Worm (Caenorhabditis elegans): ENCODE data around the gene R08B4.3.

The R08B4.3 gene

ce11 chrX:11078150-11078549 is 42.7 kb downstream of the R08B4.3 start, which contains the start of gene W04G3.10:
Gene W04G3.10, minus strand, starts transcription at chrX:11078250.
- TF ChIP-seq scrt-1 (GFP tag; IDR thresholded peaks at IDR 0.05) = no peak
- TF ChIP-seq sea-1 (GFP tag; conservative IDR thresholded peaks at IDR 0.05) = no peak
- no peak for TF ChIP-seq ceh-13 (GFP tag; optimal IDR thresholded peaks at IDR 0.05)
- no peak for TF ChIP-seq tbx-37 (GFP tag; conservative IDR thresholded peaks at IDR 0.05)
- no peak for TF ChIP-seq aly-1 (tag; optimal IDR thresholded peaks at IDR 0.05)
- no peak for TF ChIP-seq tbx-11 (GFP tag; IDR thresholded peaks at IDR 0.05)
- no peak for TF ChIP-seq B0310.2 (tag; optimal IDR thresholded peaks at IDR 0.05)
- no peak for TF ChIP-seq hmbx-1 (tag; optimal IDR thresholded peaks at IDR 0.05)
- no peak for TF ChIP-seq ets-7 (tag; optimal IDR thresholded peaks at IDR 0.05)
- no peak for TF ChIP-seq hmg-4 (GFP tag; optimal IDR thresholded peaks at IDR 0.05)
- TF ChIP-seq tra-4 (tag; optimal IDR thresholded peaks at IDR 0.05) = no peak
- TF ChIP-seq F13C5.2 (tag; optimal IDR thresholded peaks at IDR 0.05) = no peak
- no peak for TF ChIP-seq hnd-1 (tag; optimal IDR thresholded peaks at IDR 0.05)
- TF ChIP-seq ceh-36 (tag; optimal IDR thresholded peaks at IDR 0.05) = no peak
- no peak for TF ChIP-seq flt-1 (GFP tag; IDR thresholded peaks at IDR 0.05)
- TF ChIP-seq ama-1 (optimal IDR thresholded peaks at IDR 0.05) = no peak
- TF ChIP-seq pes-1 (GFP tag; IDR thresholded peaks at IDR 0.05) = no peak

DNA sequence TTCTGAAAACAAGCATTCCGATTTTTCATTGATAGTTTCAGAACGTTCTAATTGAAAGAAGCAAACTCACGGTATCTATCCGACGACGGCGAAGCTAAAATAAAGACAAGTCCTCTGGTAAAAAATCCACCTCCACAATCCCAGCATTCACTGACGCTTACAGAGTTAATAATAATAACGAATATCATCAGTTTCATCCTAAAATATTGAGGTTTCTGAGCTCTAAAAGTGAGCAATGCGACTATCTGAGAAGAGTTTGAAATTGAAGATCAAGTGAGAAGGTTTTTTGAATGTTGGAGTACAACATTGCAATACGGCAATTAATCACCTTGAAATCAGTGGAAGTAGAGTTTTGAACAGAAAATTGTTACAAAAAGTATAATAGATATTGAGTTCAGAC is 44.3 kb downstream of the R08B4.3 start, which contains the start of gene W04G3.12:
W04G3.12 (minus strand) TSS at position 311 of the 400 bp plus-strand sequence.
- TF ChIP-seq tbx-11 (GFP tag; IDR thresholded peaks at IDR 0.05) = no peak
- TF ChIP-seq tra-4 (tag; optimal IDR thresholded peaks at IDR 0.05) = no peak
- no peak for TF ChIP-seq ets-7 (tag; optimal IDR thresholded peaks at IDR 0.05)
- TF ChIP-seq aly-1 (tag; optimal IDR thresholded peaks at IDR 0.05) = no peak
- no peak for TF ChIP-seq B0310.2 (tag; optimal IDR thresholded peaks at IDR 0.05)
- no peak for TF ChIP-seq ceh-13 (GFP tag; optimal IDR thresholded peaks at IDR 0.05)
- TF ChIP-seq pes-1 (GFP tag; IDR thresholded peaks at IDR 0.05) = no peak
- TF ChIP-seq sea-1 (GFP tag; conservative IDR thresholded peaks at IDR 0.05) = no peak
- no peak for TF ChIP-seq F13C5.2 (tag; optimal IDR thresholded peaks at IDR 0.05)
- no peak for TF ChIP-seq hnd-1 (tag; optimal IDR thresholded peaks at IDR 0.05)
- TF ChIP-seq ama-1 (optimal IDR thresholded peaks at IDR 0.05) = no peak

- TF ChIP-seq pes-1 (GFP tag; IDR thresholded peaks at IDR 0.05) (no peak), ceh-36 (tag; optimal IDR thresholded peaks at IDR 0.05) (no peak), aly-1 (tag; optimal IDR thresholded peaks at IDR 0.05) (no peak), tbx-11 (GFP tag; IDR thresholded peaks at IDR 0.05) (no peak), scrt-1 (GFP tag; IDR thresholded peaks at IDR 0.05) (no peak), sea-1 (GFP tag; conservative IDR thresholded peaks at IDR 0.05) (no peak), ceh-13 (GFP tag; optimal IDR thresholded peaks at IDR 0.05) (no peak), tbx-37 (GFP tag; conservative IDR thresholded peaks at IDR 0.05) (no peak), flt-1 (GFP tag; IDR thresholded peaks at IDR 0.05) (no peak), hmg-4 (GFP tag; optimal IDR thresholded peaks at IDR 0.05) (no peak), ama-1 (optimal IDR thresholded peaks at IDR 0.05) (no peak), B0310.2 (tag; optimal IDR thresholded peaks at IDR 0.05) (no peak), hmbx-1 (tag; optimal IDR thresholded peaks at IDR 0.05) (no peak), tra-4 (tag; optimal IDR thresholded peaks at IDR 0.05) (no peak), hnd-1 (tag; optimal IDR thresholded peaks at IDR 0.05) (no peak), ets-7 (tag; optimal IDR thresholded peaks at IDR 0.05) (no peak), F13C5.2 (tag; optimal IDR thresholded peaks at IDR 0.05) (no peak)
These were observed 47.4 kb downstream of the R08B4.3 start, which contains the start of gene W04G3.5 for ce11 chrX:11073358-11073757. Gene W04G3.5, plus strand, starts transcription at chrX:11073658.

DNA sequence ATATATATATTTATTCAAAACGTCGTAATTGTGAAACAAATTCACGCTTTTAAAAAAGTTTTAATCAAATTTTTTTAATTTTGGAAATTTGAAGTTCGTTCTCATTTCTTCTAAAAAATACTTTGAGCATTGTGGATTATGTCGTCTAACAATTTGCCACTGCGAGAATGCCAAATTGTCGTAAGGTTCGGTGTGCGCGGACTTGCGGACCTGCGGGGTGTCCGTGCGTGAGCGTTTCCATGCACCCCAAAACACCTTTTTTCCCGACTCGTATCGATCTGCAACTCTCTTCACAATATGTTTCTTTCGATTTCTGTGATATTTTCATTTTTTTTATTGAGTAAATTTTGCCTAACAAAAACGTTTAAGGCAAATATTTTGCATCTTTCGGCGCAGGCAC is 48.1 kb downstream of the R08B4.3 start:
- TF ChIP-seq tra-4 (tag; optimal IDR thresholded peaks at IDR 0.05) (no peak), tbx-11 (GFP tag; IDR thresholded peaks at IDR 0.05) (no peak), scrt-1 (GFP tag; IDR thresholded peaks at IDR 0.05) (no peak), ceh-13 (GFP tag; optimal IDR thresholded peaks at IDR 0.05) (no peak), sea-1 (GFP tag; conservative IDR thresholded peaks at IDR 0.05) (no peak), hnd-1 (tag; optimal IDR thresholded peaks at IDR 0.05) (no peak), hmg-4 (GFP tag; optimal IDR thresholded peaks at IDR 0.05) (peak; percentile 29)
